Worm (Caenorhabditis elegans) whole organism, L4 larva: Measurements from ENCODE around the gene gad-3.

Experiments
- aly-2 ChIP-seq: sonication (generic microtip); optimal IDR thresholded peaks from 2 replicates; lab custom pipeline; 2018; ENCODE audit warnings: missing biosample characterization, missing genetic modification characterization
- ama-1 ChIP-seq: fragments of 150-350 bp; optimal IDR thresholded peaks from 2 replicates; lab custom pipeline; 2014; ENCODE audit warnings: inconsistent platforms, mixed read lengths
- ceh-20 ChIP-seq: fragments of 200-800 bp; sonication (Bioruptor generic); IDR thresholded peaks from 2 replicates; pipeline ENCODE4 v1.3.6; 2022; ENCODE audit warnings: missing genetic modification reagents, missing genetic modification characterization, missing compliant biosample characterization
- ceh-32 ChIP-seq: sonication (generic microtip); optimal IDR thresholded peaks from 2 replicates; lab custom pipeline; 2016; ENCODE audit warnings: mild to moderate bottlenecking, missing genetic modification characterization, missing compliant biosample characterization; ENCODE audit not compliant: poor library complexity
- ceh-62 ChIP-seq: sonication (generic microtip); optimal IDR thresholded peaks from 2 replicates; lab custom pipeline; 2017; ENCODE audit warnings: missing biosample characterization, missing genetic modification characterization
- ceh-82 ChIP-seq: sonication (generic microtip); optimal IDR thresholded peaks from 2 replicates; lab custom pipeline; 2017; ENCODE audit warnings: missing biosample characterization, missing genetic modification characterization
- ces-1 ChIP-seq: fragments of 150-350 bp; sonication (generic microtip); optimal IDR thresholded peaks from 4 replicates; lab custom pipeline; 2014; ENCODE audit warnings: missing biosample characterization, missing genetic modification reagents, missing genetic modification characterization
- daf-16 ChIP-seq, 3 experiments: sonication (generic microtip); optimal IDR thresholded peaks; 2 replicates each; lab custom pipeline; 2016 to 2017; ENCODE audit warnings: missing genetic modification characterization in 3 of 3, missing genetic modification reagents in 3 of 3, mild to moderate bottlenecking in 2 of 3, missing compliant biosample characterization in 2 of 3, missing biosample characterization in 1 of 3, moderate library complexity in 1 of 3
- lin-15B ChIP-seq: fragments of 150-350 bp; sonication (generic microtip); optimal IDR thresholded peaks from 3 replicates; lab custom pipeline; 2014; ENCODE audit warnings: missing biosample characterization, missing genetic modification characterization
- lin-39 ChIP-seq: fragments of 150-350 bp; optimal IDR thresholded peaks from 2 replicates; lab custom pipeline; 2014; ENCODE audit warnings: missing biosample characterization, missing genetic modification reagents, missing genetic modification characterization
- nhr-237 ChIP-seq: sonication (generic microtip); optimal IDR thresholded peaks from 2 replicates; lab custom pipeline; 2017; ENCODE audit warnings: missing biosample characterization, missing genetic modification characterization
- nhr-76 ChIP-seq: fragments of 150-350 bp; optimal IDR thresholded peaks from 2 replicates; lab custom pipeline; 2014; ENCODE audit warnings: missing biosample characterization, missing genetic modification characterization
- php-3 ChIP-seq: fragments of 200-800 bp; sonication (Bioruptor generic); IDR thresholded peaks from 2 replicates; pipeline ENCODE4 v1.3.6; 2022; ENCODE audit warnings: missing genetic modification reagents, missing genetic modification characterization, missing compliant biosample characterization
- skn-1 ChIP-seq: fragments of 150-350 bp; optimal IDR thresholded peaks from 2 replicates; lab custom pipeline; 2014; ENCODE audit warnings: missing biosample characterization, missing genetic modification characterization

DNA sequence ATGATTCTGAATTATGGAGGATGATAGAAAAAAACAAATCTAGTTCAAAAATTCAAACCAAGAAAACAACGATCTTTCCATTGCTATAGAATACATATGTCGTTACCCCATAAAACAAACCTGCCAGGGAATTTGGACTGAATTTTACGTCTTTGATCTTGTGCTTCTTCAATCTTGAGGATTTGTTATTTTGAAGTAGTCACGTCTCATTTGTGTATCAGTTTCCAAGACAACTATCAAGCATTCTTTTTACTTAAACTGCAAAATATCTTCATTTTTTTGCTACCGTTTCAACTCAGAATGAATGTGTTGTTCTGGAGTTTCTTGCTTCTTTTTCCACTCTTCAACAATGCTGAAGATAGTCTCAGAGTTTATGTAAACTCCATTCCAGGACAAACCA lies 42.0 kb downstream of the gad-3 start, which contains the start of gene F21C10.19:
- no peak for TF ChIP-seq lin-15B
- TF ChIP-seq skn-1 (tag; lab: Kevin White, UChicago) = no peak
- no peak for TF ChIP-seq php-3 (GFP tag; lab: Robert Waterston, UW)
- TF ChIP-seq ces-1 (GFP tag; lab: Kevin White, UChicago) = no peak
- TF ChIP-seq nhr-237 (tag; lab: Kevin White, UChicago) = no peak
- no peak for TF ChIP-seq ceh-82 (tag; lab: Kevin White, UChicago)
- TF ChIP-seq ceh-32 = no peak
- TF ChIP-seq ceh-20 (GFP tag; lab: Robert Waterston, UW) = no peak
- TF ChIP-seq lin-39 (tag; lab: Kevin White, UChicago) = no peak
- TF ChIP-seq ama-1 (lab: Kevin White, UChicago) = no peak
- no peak for TF ChIP-seq nhr-76 (tag; lab: Kevin White, UChicago)
- TF ChIP-seq daf-16 (GFP tag; optimal IDR thresholded peaks at IDR 0.05; lab: Kevin White, UChicago) = no peak
- TF ChIP-seq daf-16 (tag; optimal IDR thresholded peaks at IDR 0.05; lab: Kevin White, UChicago) = no peak
- TF ChIP-seq aly-2 (tag; lab: Kevin White, UChicago) = no peak
- TF ChIP-seq ceh-62 (tag; lab: Kevin White, UChicago) = no peak
